Fruit fly (Drosophila melanogaster) whole organism, wandering third instar larva: ENCODE measurements around the gene CG9135.

ENCODE experiments used
- Abd-B ChIP-seq: fragments of >200 bp; optimal IDR thresholded peaks from 2 replicates; lab custom pipeline; 2017; ENCODE audit warnings: missing biosample characterization, missing genetic modification characterization
- h ChIP-seq: fragments of 200-800 bp; sonication (Bioruptor generic); optimal IDR thresholded peaks from 3 replicates; lab custom pipeline; 2016; ENCODE audit warnings: missing biosample characterization, mild to moderate bottlenecking, missing genetic modification characterization
- lola ChIP-seq: fragments of >200 bp; optimal IDR thresholded peaks from 2 replicates; lab custom pipeline; 2017; ENCODE audit warnings: missing biosample characterization, missing genetic modification characterization
- psq ChIP-seq: fragments of 200-800 bp; sonication (Bioruptor generic); optimal IDR thresholded peaks from 3 replicates; lab custom pipeline; 2017; ENCODE audit warnings: missing biosample characterization, mild to moderate bottlenecking, missing genetic modification characterization, moderate library complexity

dm6 chr2L:6020535-6020934 lies 30.1 kb upstream of the CG9135 start, which contains the start of gene CG13996:
- TF ChIP-seq h (no peak), lola (no peak), psq (GFP tag; lab: Kevin White, UChicago) (no peak), Abd-B (GFP tag; lab: Kevin White, UChicago) (no peak)
